Fruit fly (Drosophila melanogaster) whole organism, adult: Measurements from ENCODE around the gene CG14676.

Source experiments
- CG11617 ChIP-seq: fragments of 200-800 bp; sonication (Bioruptor generic); optimal IDR thresholded peaks from 2 replicates; lab custom pipeline; 2017; ENCODE audit warnings: mild to moderate bottlenecking, missing biosample characterization, missing genetic modification reagents, missing genetic modification characterization
- CG14711 ChIP-seq: fragments of 200-800 bp; sonication (Bioruptor generic); optimal IDR thresholded peaks from 2 replicates; lab custom pipeline; 2018; ENCODE audit warnings: missing biosample characterization, mild to moderate bottlenecking, missing genetic modification characterization, moderate library complexity
- CG33017 ChIP-seq: fragments of 200-800 bp; sonication (Bioruptor generic); optimal IDR thresholded peaks from 2 replicates; lab custom pipeline; 2018; ENCODE audit warnings: missing biosample characterization, mild to moderate bottlenecking, missing genetic modification characterization, moderate library complexity
- CG7045 ChIP-seq: fragments of 200-800 bp; sonication (Bioruptor generic); optimal IDR thresholded peaks from 2 replicates; lab custom pipeline; 2017; ENCODE audit warnings: missing biosample characterization, mild to moderate bottlenecking, missing genetic modification characterization
- CG7101 ChIP-seq: fragments of 200-800 bp; sonication (Bioruptor generic); optimal IDR thresholded peaks from 2 replicates; lab custom pipeline; 2018; ENCODE audit warnings: missing biosample characterization, mild to moderate bottlenecking, missing genetic modification characterization, moderate library complexity
- Mnt ChIP-seq: fragments of 200-800 bp; sonication (Bioruptor generic); optimal IDR thresholded peaks from 2 replicates; lab custom pipeline; 2016; ENCODE audit warnings: missing biosample characterization, mild to moderate bottlenecking, missing genetic modification characterization
- bab1 ChIP-seq: fragments of 200-800 bp; sonication (Bioruptor generic); optimal IDR thresholded peaks from 3 replicates; lab custom pipeline; 2019; ENCODE audit warnings: missing biosample characterization, mild to moderate bottlenecking, missing genetic modification characterization, moderate library complexity
- cnc ChIP-seq, 2 experiments: fragments of >200 bp; optimal IDR thresholded peaks; 2 replicates each; lab custom pipeline; 2017
- kay ChIP-seq: fragments of 200-800 bp; sonication (Bioruptor generic); peaks from one replicate; lab custom pipeline; 2016; ENCODE audit warnings: missing biosample characterization, missing genetic modification characterization, borderline replicate concordance
- ovo ChIP-seq: fragments of 200-800 bp; sonication (Bioruptor generic); optimal IDR thresholded peaks from 2 replicates; lab custom pipeline; 2016; ENCODE audit warnings: missing biosample characterization, missing genetic modification characterization
- pad ChIP-seq: fragments of 200-800 bp; sonication (Bioruptor generic); optimal IDR thresholded peaks from 3 replicates; lab custom pipeline; 2017; ENCODE audit warnings: missing biosample characterization, missing genetic modification characterization, mild to moderate bottlenecking, moderate library complexity, missing genetic modification reagents
- toe ChIP-seq: fragments of 200-800 bp; sonication (Bioruptor generic); optimal IDR thresholded peaks from 2 replicates; lab custom pipeline; 2016; ENCODE audit warnings: missing biosample characterization, missing genetic modification characterization

DNA sequence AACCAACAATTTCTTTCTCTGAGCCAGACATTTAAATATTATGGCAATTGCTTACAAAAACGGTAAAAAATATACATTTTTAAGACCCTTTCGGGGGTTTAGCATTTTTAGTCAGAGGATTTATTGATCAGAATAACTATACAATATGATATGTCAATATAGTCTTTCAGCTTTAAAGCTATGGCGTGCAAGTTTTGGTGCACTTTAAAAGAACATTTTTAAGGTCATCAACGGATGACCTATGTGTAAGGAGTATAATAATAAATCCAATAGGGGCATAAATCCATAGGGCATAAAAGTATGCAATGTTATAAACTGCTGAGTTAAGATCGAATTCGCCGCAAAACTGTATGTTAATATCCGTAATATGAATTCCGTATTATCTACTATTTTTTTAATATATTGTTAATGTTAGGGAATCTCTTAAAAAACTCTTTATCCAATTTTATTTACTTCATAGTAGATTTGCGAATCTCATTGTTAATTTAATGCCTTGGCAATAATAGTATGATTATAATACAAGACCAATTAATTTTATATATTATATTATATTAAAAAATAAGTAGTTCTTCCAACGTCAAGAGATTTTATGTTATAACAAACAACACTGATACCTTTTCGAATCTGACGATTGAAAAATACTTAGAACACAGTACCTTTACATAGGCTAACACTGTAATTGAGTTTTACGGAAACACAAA is at the start of gene CG14676:
- peak; percentile 73 for TF ChIP-seq kay
- peak in 1 of 2 experiments; percentile 17 for TF ChIP-seq cnc (optimal IDR thresholded peaks at IDR 0.05; lab: Kevin White, UChicago)
- no peak for TF ChIP-seq CG14711 (tag; lab: Kevin White, UChicago)
- no peak for TF ChIP-seq CG33017 (tag; lab: Kevin White, UChicago)
- no peak for TF ChIP-seq ovo (GFP tag; lab: Kevin White, UChicago)
- no peak for TF ChIP-seq bab1 (GFP tag; lab: Kevin White, UChicago)
- TF ChIP-seq Mnt (GFP tag; lab: Kevin White, UChicago) = no peak
- no peak for TF ChIP-seq pad (GFP tag; lab: Kevin White, UChicago)
- no peak for TF ChIP-seq CG7045 (GFP tag; lab: Kevin White, UChicago)
- TF ChIP-seq toe (GFP tag; lab: Kevin White, UChicago) = no peak
- no peak for TF ChIP-seq CG7101 (tag; lab: Kevin White, UChicago)
- no peak for TF ChIP-seq CG11617 (GFP tag; lab: Kevin White, UChicago)
